Worm (Caenorhabditis elegans) whole organism, L1 larva: ENCODE measurements around the gene lgc-14.

Source experiments
- Y116A8C.19 ChIP-seq: sonication (generic microtip); optimal IDR thresholded peaks from 2 replicates; lab custom pipeline; 2016; ENCODE audit warnings: missing compliant biosample characterization, missing genetic modification characterization, borderline replicate concordance
- ama-1 ChIP-seq: fragments of 150-350 bp; optimal IDR thresholded peaks from 2 replicates; lab custom pipeline; 2014
- blmp-1 ChIP-seq: fragments of 150-350 bp; optimal IDR thresholded peaks from 2 replicates; lab custom pipeline; 2014; ENCODE audit warnings: missing biosample characterization, missing genetic modification characterization
- ceh-63 ChIP-seq: fragments of 200-800 bp; sonication (Bioruptor generic); optimal IDR thresholded peaks from 2 replicates; lab custom pipeline; 2018; ENCODE audit warnings: mild to moderate bottlenecking, missing genetic modification characterization, missing compliant biosample characterization
- ceh-82 ChIP-seq, 3 experiments: fragments of 150-350 bp in 1 of 3; sonication (generic microtip) in 2 of 3; optimal IDR thresholded peaks; 2 replicates each; lab custom pipeline; 2014 to 2017; ENCODE audit warnings: missing biosample characterization in 3 of 3, missing genetic modification characterization in 3 of 3
- ces-1 ChIP-seq: fragments of 150-350 bp; optimal IDR thresholded peaks from 2 replicates; lab custom pipeline; 2014; ENCODE audit warnings: missing biosample characterization, missing genetic modification reagents, missing genetic modification characterization
- dsc-1 ChIP-seq: sonication (generic microtip); optimal IDR thresholded peaks from 2 replicates; lab custom pipeline; 2016; ENCODE audit warnings: mild to moderate bottlenecking, missing genetic modification characterization, missing compliant biosample characterization
- efl-3 ChIP-seq: fragments of 200-800 bp; sonication (Bioruptor generic); optimal IDR thresholded peaks from 2 replicates; lab custom pipeline; 2018; ENCODE audit warnings: mild to moderate bottlenecking, missing genetic modification characterization, missing compliant biosample characterization
- elt-3 ChIP-seq, 6 experiments: fragments of 150-350 bp in 1 of 6; sonication (generic microtip); optimal IDR thresholded peaks; 2 replicates each; lab custom pipeline; 2017 to 2018; ENCODE audit warnings: missing biosample characterization in 6 of 6, missing genetic modification characterization in 6 of 6, inconsistent platforms in 1 of 6
- ets-5 ChIP-seq: fragments of 200-800 bp; sonication (Bioruptor generic); IDR thresholded peaks from 2 replicates; pipeline ENCODE4 v1.3.6; 2022; ENCODE audit warnings: missing genetic modification characterization, missing compliant biosample characterization
- fkh-10 ChIP-seq: sonication (generic microtip); optimal IDR thresholded peaks from 2 replicates; lab custom pipeline; 2017; ENCODE audit warnings: missing biosample characterization, missing genetic modification reagents, missing genetic modification characterization
- fkh-8 ChIP-seq: sonication (generic microtip); optimal IDR thresholded peaks from 2 replicates; lab custom pipeline; 2016; ENCODE audit warnings: mild to moderate bottlenecking, missing genetic modification characterization, missing compliant biosample characterization
- fos-1 ChIP-seq: fragments of 150-350 bp; optimal IDR thresholded peaks from 2 replicates; lab custom pipeline; 2014; ENCODE audit warnings: missing biosample characterization, missing genetic modification characterization
- hpl-2 ChIP-seq: fragments of 150-350 bp; optimal IDR thresholded peaks from 2 replicates; lab custom pipeline; 2014; ENCODE audit warnings: missing biosample characterization, missing genetic modification reagents, missing genetic modification characterization
- jun-1 ChIP-seq: fragments of 150-350 bp; optimal IDR thresholded peaks from 2 replicates; lab custom pipeline; 2014; ENCODE audit warnings: missing biosample characterization, missing genetic modification reagents, missing genetic modification characterization
- lin-14 ChIP-seq: fragments of 200-800 bp; sonication (Bioruptor generic); optimal IDR thresholded peaks from 2 replicates; lab custom pipeline; 2018; ENCODE audit warnings: mild to moderate bottlenecking, missing genetic modification characterization, moderate library complexity, missing compliant biosample characterization
- lin-35 ChIP-seq, 2 experiments: fragments of 150-350 bp; optimal IDR thresholded peaks; 2 replicates each; lab custom pipeline; 2014; ENCODE audit warnings: missing biosample characterization in 2 of 2, missing genetic modification characterization in 2 of 2, missing genetic modification reagents in 2 of 2
- lin-39 ChIP-seq: fragments of 150-350 bp; optimal IDR thresholded peaks from 2 replicates; lab custom pipeline; 2014; ENCODE audit warnings: missing biosample characterization, missing genetic modification reagents, missing genetic modification characterization
- lir-3 ChIP-seq: sonication (generic microtip); optimal IDR thresholded peaks from 2 replicates; lab custom pipeline; 2016; ENCODE audit warnings: mild to moderate bottlenecking, missing genetic modification characterization, moderate library complexity, missing compliant biosample characterization; ENCODE audit not compliant: poor library complexity
- lsy-2 ChIP-seq, 2 experiments: fragments of 150-350 bp; optimal IDR thresholded peaks; 2 replicates each; lab custom pipeline; 2014; ENCODE audit warnings: missing biosample characterization in 2 of 2, missing genetic modification characterization in 2 of 2
- mef-2 ChIP-seq: fragments of 150-350 bp; optimal IDR thresholded peaks from 2 replicates; lab custom pipeline; 2014; ENCODE audit warnings: missing biosample characterization, missing genetic modification characterization
- nhr-47 ChIP-seq: sonication (generic microtip); optimal IDR thresholded peaks from 2 replicates; lab custom pipeline; 2016; ENCODE audit warnings: mild to moderate bottlenecking, missing genetic modification characterization, moderate library complexity, missing compliant biosample characterization
- nhr-71 ChIP-seq: sonication (generic microtip); optimal IDR thresholded peaks from 2 replicates; lab custom pipeline; 2016; ENCODE audit warnings: mild to moderate bottlenecking, missing genetic modification characterization, moderate library complexity, missing compliant biosample characterization
- nhr-85 ChIP-seq: sonication (generic microtip); peaks from one replicate; lab custom pipeline; 2016; ENCODE audit warnings: missing genetic modification characterization, inconsistent platforms, missing compliant biosample characterization
- pag-3 ChIP-seq: sonication (generic microtip); optimal IDR thresholded peaks from 2 replicates; lab custom pipeline; 2017; ENCODE audit warnings: missing genetic modification characterization, mild to moderate bottlenecking, missing compliant biosample characterization, antibody characterized with exemption, borderline replicate concordance; ENCODE audit not compliant: insufficient read depth
- pqm-1 ChIP-seq: sonication (generic microtip); optimal IDR thresholded peaks from 3 replicates; lab custom pipeline; 2017; ENCODE audit warnings: missing biosample characterization, missing genetic modification characterization
- snpc-4 ChIP-seq: fragments of 150-350 bp; optimal IDR thresholded peaks from 2 replicates; lab custom pipeline; 2014; ENCODE audit warnings: missing biosample characterization, missing genetic modification characterization
- snu-23 ChIP-seq: sonication (generic microtip); optimal IDR thresholded peaks from 2 replicates; lab custom pipeline; 2016; ENCODE audit warnings: missing genetic modification characterization, missing compliant biosample characterization
- unc-130 ChIP-seq: fragments of 150-350 bp; optimal IDR thresholded peaks from 2 replicates; lab custom pipeline; 2017; ENCODE audit warnings: missing biosample characterization, missing genetic modification characterization, inconsistent platforms
- unc-86 ChIP-seq: sonication (generic microtip); optimal IDR thresholded peaks from 2 replicates; lab custom pipeline; 2016; ENCODE audit warnings: missing genetic modification characterization, missing compliant biosample characterization
- unc-98 ChIP-seq: fragments of 200-800 bp; sonication (Bioruptor generic); IDR thresholded peaks from 2 replicates; pipeline ENCODE4 v1.3.6; 2022; ENCODE audit warnings: missing genetic modification characterization, missing compliant biosample characterization
- xbp-1 ChIP-seq: sonication (generic microtip); optimal IDR thresholded peaks from 2 replicates; lab custom pipeline; 2016; ENCODE audit warnings: missing genetic modification characterization, missing compliant biosample characterization
- zag-1 ChIP-seq: fragments of 150-350 bp; optimal IDR thresholded peaks from 2 replicates; lab custom pipeline; 2014; ENCODE audit warnings: missing biosample characterization, missing genetic modification characterization
- ztf-11 ChIP-seq, 2 experiments: sonication (generic microtip); optimal IDR thresholded peaks; 2 replicates each; lab custom pipeline; 2016 to 2017; ENCODE audit warnings: missing genetic modification characterization in 2 of 2, missing biosample characterization in 1 of 2, missing compliant biosample characterization in 1 of 2

lgc-14 gene

ce11 chrX:12080581-12081162 is 30.6 kb upstream of the lgc-14 start:
- TF ChIP-seq fkh-8 (tag; lab: Kevin White, UChicago) (peak; percentile 74), nhr-85 (tag; lab: Kevin White, UChicago) (peak; percentile 80), lsy-2 (tag; optimal IDR thresholded peaks at IDR 0.05; lab: Kevin White, UChicago) (peak in 1 of 2 experiments; percentile 2), snpc-4 (tag; lab: Kevin White, UChicago) (no peak), fkh-10 (GFP tag; lab: Kevin White, UChicago) (no peak), lin-39 (tag; lab: Kevin White, UChicago) (no peak), dsc-1 (tag; lab: Kevin White, UChicago) (peak; percentile 16), pqm-1 (tag; lab: Kevin White, UChicago) (no peak), hpl-2 (GFP tag; lab: Kevin White, UChicago) (no peak), ceh-82 (tag; optimal IDR thresholded peaks at IDR 0.05; lab: Kevin White, UChicago) (peak in 2 of 3 experiments; percentile 15 to 21), blmp-1 (tag; lab: Kevin White, UChicago) (peak; percentile 96), xbp-1 (tag; lab: Kevin White, UChicago) (no peak), snu-23 (GFP tag; lab: Kevin White, UChicago) (peak; percentile 25), jun-1 (tag; lab: Kevin White, UChicago) (peak; percentile 19), fos-1 (no peak), unc-130 (tag; lab: Kevin White, UChicago) (no peak), lin-14 (GFP tag; lab: Kevin White, UChicago) (peak; percentile 70), nhr-71 (tag; lab: Kevin White, UChicago) (peak; percentile 37), nhr-47 (tag; lab: Kevin White, UChicago) (peak; percentile 31)

- TF ChIP-seq lir-3 (tag; lab: Kevin White, UChicago) (no peak), zag-1 (tag; lab: Kevin White, UChicago) (no peak), ets-5 (GFP tag; lab: Robert Waterston, UW) (no peak)
Observed at ce11 chrX:12081250-12081649, 30.1 kb upstream of the lgc-14 start.

ce11 chrX:12082813-12083212 is 28.5 kb upstream of the lgc-14 start:
- TF ChIP-seq fkh-10 (GFP tag; lab: Kevin White, UChicago) (peak; percentile 60), lin-14 (GFP tag; lab: Kevin White, UChicago) (peak; percentile 62), dsc-1 (tag; lab: Kevin White, UChicago) (peak; percentile 25), lin-39 (tag; lab: Kevin White, UChicago) (no peak), fkh-8 (tag; lab: Kevin White, UChicago) (peak; percentile 66), elt-3 (tag; optimal IDR thresholded peaks at IDR 0.05; lab: Kevin White, UChicago) (no peak), unc-98 (GFP tag; lab: Robert Waterston, UW) (no peak), ceh-63 (GFP tag; lab: Kevin White, UChicago) (peak; percentile 17), unc-86 (peak; percentile 13), ces-1 (GFP tag; lab: Kevin White, UChicago) (peak; percentile 79), Y116A8C.19 (no peak)

ce11 chrX:12086297-12086696 is 25.0 kb upstream of the lgc-14 start:
- TF ChIP-seq dsc-1 (tag; lab: Kevin White, UChicago), result peak; percentile 14
- peak in 1 of 2 experiments; percentile 5 for TF ChIP-seq ztf-11 (tag; optimal IDR thresholded peaks at IDR 0.05; lab: Kevin White, UChicago)
- no peak for TF ChIP-seq unc-130 (tag; lab: Kevin White, UChicago)
- no peak for TF ChIP-seq jun-1 (tag; lab: Kevin White, UChicago)
- no peak for TF ChIP-seq ama-1 (lab: Kevin White, UChicago)
- no peak for TF ChIP-seq mef-2
- TF ChIP-seq efl-3 (GFP tag; lab: Kevin White, UChicago), result no peak
- TF ChIP-seq fkh-8 (tag; lab: Kevin White, UChicago), result no peak

ce11 chrX:12092621-12093020 is 18.7 kb upstream of the lgc-14 start:
- TF ChIP-seq pag-3 (no peak), lin-35 (GFP tag; optimal IDR thresholded peaks at IDR 0.05; lab: Kevin White, UChicago) (no peak), ztf-11 (tag; optimal IDR thresholded peaks at IDR 0.05; lab: Kevin White, UChicago) (peak in 1 of 2 experiments; percentile 46), unc-86 (no peak)
- TF ChIP-seq, all 84 proteins: peak for 1
